Worm (Caenorhabditis elegans): ENCODE data around the gene clec-222.

Gene clec-222

ce11 chrV:11244539-11244938 lies 26.6 kb upstream of the clec-222 start, which contains the start of gene mxl-1:
Gene mxl-1, plus strand, starts transcription at chrV:11244839.
- TF ChIP-seq flt-1 (GFP tag; IDR thresholded peaks at IDR 0.05) (no peak), klf-2 (GFP tag; conservative IDR thresholded peaks at IDR 0.05) (no peak), cog-1 (tag; optimal IDR thresholded peaks at IDR 0.05) (no peak), ztf-29 (GFP tag; IDR thresholded peaks at IDR 0.05) (no peak), ref-1 (GFP tag; conservative IDR thresholded peaks at IDR 0.05) (no peak), med-1 (GFP tag; optimal IDR thresholded peaks at IDR 0.05; ENCODE audit: insufficient read depth) (no peak), tab-1 (GFP tag; IDR thresholded peaks at IDR 0.05) (no peak), ztf-23 (GFP tag; IDR thresholded peaks at IDR 0.05) (no peak), T22C8.4 (GFP tag; IDR thresholded peaks at IDR 0.05) (no peak)

ce11 chrV:11245029-11245428 lies 26.1 kb upstream of the clec-222 start:
- TF ChIP-seq ztf-23 (GFP tag; IDR thresholded peaks at IDR 0.05) (no peak), cog-1 (tag; optimal IDR thresholded peaks at IDR 0.05) (no peak), T22C8.4 (GFP tag; IDR thresholded peaks at IDR 0.05) (no peak), klf-2 (GFP tag; conservative IDR thresholded peaks at IDR 0.05) (no peak)

ce11 chrV:11247846-11248245 lies 23.3 kb upstream of the clec-222 start, which contains the start of gene mam-4:
Gene mam-4, plus strand, starts transcription at chrV:11248146.
- TF ChIP-seq ztf-23 (GFP tag; IDR thresholded peaks at IDR 0.05) (no peak), flt-1 (GFP tag; IDR thresholded peaks at IDR 0.05) (no peak), med-1 (GFP tag; optimal IDR thresholded peaks at IDR 0.05; ENCODE audit: insufficient read depth) (no peak), tab-1 (GFP tag; IDR thresholded peaks at IDR 0.05) (no peak), ref-1 (GFP tag; conservative IDR thresholded peaks at IDR 0.05) (no peak), klf-2 (GFP tag; conservative IDR thresholded peaks at IDR 0.05) (no peak), cog-1 (tag; optimal IDR thresholded peaks at IDR 0.05) (no peak), ztf-29 (GFP tag; IDR thresholded peaks at IDR 0.05) (no peak), T22C8.4 (GFP tag; IDR thresholded peaks at IDR 0.05) (no peak)

- no peak for TF ChIP-seq tab-1 (GFP tag; IDR thresholded peaks at IDR 0.05)
- TF ChIP-seq ref-1 (GFP tag; conservative IDR thresholded peaks at IDR 0.05): no peak
- TF ChIP-seq T22C8.4 (GFP tag; IDR thresholded peaks at IDR 0.05): no peak
- no peak for TF ChIP-seq flt-1 (GFP tag; IDR thresholded peaks at IDR 0.05)
- TF ChIP-seq klf-2 (GFP tag; conservative IDR thresholded peaks at IDR 0.05): no peak
- TF ChIP-seq med-1 (GFP tag; optimal IDR thresholded peaks at IDR 0.05; ENCODE audit: insufficient read depth): no peak
- no peak for TF ChIP-seq cog-1 (tag; optimal IDR thresholded peaks at IDR 0.05)
- TF ChIP-seq ztf-29 (GFP tag; IDR thresholded peaks at IDR 0.05): no peak
- TF ChIP-seq ztf-23 (GFP tag; IDR thresholded peaks at IDR 0.05): no peak
Observed at ce11 chrV:11250735-11251134, 20.4 kb upstream of the clec-222 start, which contains the start of gene T19B10.12. Gene T19B10.12, plus strand, starts transcription at chrV:11251035.

ce11 chrV:11251798-11252197 lies 19.4 kb upstream of the clec-222 start:
- TF ChIP-seq ztf-23 (GFP tag; IDR thresholded peaks at IDR 0.05): no peak
- no peak for TF ChIP-seq ztf-29 (GFP tag; IDR thresholded peaks at IDR 0.05)

- no peak for TF ChIP-seq klf-2 (GFP tag; conservative IDR thresholded peaks at IDR 0.05)
- TF ChIP-seq cog-1 (tag; optimal IDR thresholded peaks at IDR 0.05): no peak
- TF ChIP-seq T22C8.4 (GFP tag; IDR thresholded peaks at IDR 0.05): no peak
- TF ChIP-seq ztf-23 (GFP tag; IDR thresholded peaks at IDR 0.05): no peak
- TF ChIP-seq med-1 (GFP tag; optimal IDR thresholded peaks at IDR 0.05; ENCODE audit: insufficient read depth): no peak
- TF ChIP-seq ref-1 (GFP tag; conservative IDR thresholded peaks at IDR 0.05): no peak
- TF ChIP-seq flt-1 (GFP tag; IDR thresholded peaks at IDR 0.05): no peak
Observed at ce11 chrV:11252429-11252828, 18.7 kb upstream of the clec-222 start, which contains the start of gene srsx-33. Gene srsx-33, minus strand, starts transcription at chrV:11252529.

- no peak for TF ChIP-seq ref-1 (GFP tag; conservative IDR thresholded peaks at IDR 0.05)
- no peak for TF ChIP-seq flt-1 (GFP tag; IDR thresholded peaks at IDR 0.05)
- no peak for TF ChIP-seq T22C8.4 (GFP tag; IDR thresholded peaks at IDR 0.05)
- TF ChIP-seq cog-1 (tag; optimal IDR thresholded peaks at IDR 0.05): no peak
- no peak for TF ChIP-seq tab-1 (GFP tag; IDR thresholded peaks at IDR 0.05)
- no peak for TF ChIP-seq ztf-29 (GFP tag; IDR thresholded peaks at IDR 0.05)
- no peak for TF ChIP-seq ztf-23 (GFP tag; IDR thresholded peaks at IDR 0.05)
- TF ChIP-seq med-1 (GFP tag; optimal IDR thresholded peaks at IDR 0.05; ENCODE audit: insufficient read depth): no peak
- TF ChIP-seq klf-2 (GFP tag; conservative IDR thresholded peaks at IDR 0.05): no peak
Observed at ce11 chrV:11254980-11255379, 16.2 kb upstream of the clec-222 start, which contains the start of gene srsx-31. Gene srsx-31, minus strand, starts transcription at chrV:11255080.

- TF ChIP-seq ztf-23 (GFP tag; IDR thresholded peaks at IDR 0.05) (no peak), flt-1 (GFP tag; IDR thresholded peaks at IDR 0.05) (no peak), med-1 (GFP tag; optimal IDR thresholded peaks at IDR 0.05; ENCODE audit: insufficient read depth) (no peak), T22C8.4 (GFP tag; IDR thresholded peaks at IDR 0.05) (no peak), ztf-29 (GFP tag; IDR thresholded peaks at IDR 0.05) (no peak), klf-2 (GFP tag; conservative IDR thresholded peaks at IDR 0.05) (no peak)
Observed at ce11 chrV:11258896-11259295, 12.3 kb upstream of the clec-222 start, which contains the start of gene lgc-36. Gene lgc-36, minus strand, starts transcription at chrV:11258996.

ce11 chrV:11260622-11261021 lies 10.5 kb upstream of the clec-222 start, which contains the start of gene F07B10.7:
Gene F07B10.7, minus strand, starts transcription at chrV:11260722.
- TF ChIP-seq cog-1 (tag; optimal IDR thresholded peaks at IDR 0.05): no peak
- no peak for TF ChIP-seq ztf-29 (GFP tag; IDR thresholded peaks at IDR 0.05)
- TF ChIP-seq T22C8.4 (GFP tag; IDR thresholded peaks at IDR 0.05): no peak
- TF ChIP-seq med-1 (GFP tag; optimal IDR thresholded peaks at IDR 0.05; ENCODE audit: insufficient read depth): no peak

- TF ChIP-seq cog-1 (tag; optimal IDR thresholded peaks at IDR 0.05): no peak
- TF ChIP-seq ztf-23 (GFP tag; IDR thresholded peaks at IDR 0.05): no peak
- no peak for TF ChIP-seq T22C8.4 (GFP tag; IDR thresholded peaks at IDR 0.05)
- no peak for TF ChIP-seq ref-1 (GFP tag; conservative IDR thresholded peaks at IDR 0.05)
- TF ChIP-seq flt-1 (GFP tag; IDR thresholded peaks at IDR 0.05): no peak
- TF ChIP-seq tab-1 (GFP tag; IDR thresholded peaks at IDR 0.05): no peak
- TF ChIP-seq ztf-29 (GFP tag; IDR thresholded peaks at IDR 0.05): no peak
- no peak for TF ChIP-seq med-1 (GFP tag; optimal IDR thresholded peaks at IDR 0.05; ENCODE audit: insufficient read depth)
- TF ChIP-seq klf-2 (GFP tag; conservative IDR thresholded peaks at IDR 0.05): no peak
Observed at ce11 chrV:11263025-11263424, 8.1 kb upstream of the clec-222 start, which contains the start of gene F07B10.4. Gene F07B10.4, minus strand, starts transcription at chrV:11263125.

Data from whole organism, midembryonic.